Fruit fly (Drosophila melanogaster): ENCODE results near the gene CG11983.

DNA sequence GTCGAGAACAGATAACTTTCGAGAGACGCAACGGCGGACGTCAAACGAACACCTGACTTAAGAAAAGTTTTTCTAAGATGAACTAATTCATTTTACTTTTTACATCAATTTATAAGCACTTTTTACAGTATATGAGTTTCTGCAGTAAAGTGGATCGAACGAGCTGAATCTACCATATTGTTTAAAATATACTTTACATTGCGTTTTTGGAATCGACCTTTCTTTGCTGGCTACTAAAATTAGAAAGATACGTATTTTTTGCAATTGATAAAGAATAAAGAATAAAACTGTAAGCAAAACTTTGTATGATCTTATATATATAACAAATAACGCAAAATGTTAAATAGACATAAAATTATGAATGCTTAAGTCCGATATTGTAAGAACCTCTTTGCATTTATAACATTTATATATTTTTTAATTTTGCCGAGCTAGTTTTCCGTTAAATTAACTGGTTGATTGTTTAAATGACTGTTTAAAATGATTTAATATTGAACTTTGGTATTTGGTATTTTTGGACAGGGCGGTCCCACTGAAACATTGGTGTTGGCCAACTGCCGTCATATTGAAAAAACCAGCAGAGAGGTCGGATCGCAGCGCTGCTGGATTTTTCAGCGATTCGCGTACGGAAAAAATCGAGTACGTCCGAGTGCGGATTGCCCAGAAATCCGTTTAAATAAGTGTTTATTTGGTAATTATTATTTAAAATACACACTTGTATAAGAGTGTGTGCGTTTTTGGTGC is 44.0 kb downstream of the CG11983 start, which contains the start of gene Kdm2:
- TF ChIP-seq Abd-B (GFP tag; optimal IDR thresholded peaks at IDR 0.05), result no peak
- TF ChIP-seq usp (GFP tag; optimal IDR thresholded peaks at IDR 0.05), result no peak
- TF ChIP-seq Hr78 (GFP tag; optimal IDR thresholded peaks at IDR 0.05), result no peak
